Worm (Caenorhabditis elegans): ENCODE data around the gene srt-27.

srt-27 gene

DNA sequence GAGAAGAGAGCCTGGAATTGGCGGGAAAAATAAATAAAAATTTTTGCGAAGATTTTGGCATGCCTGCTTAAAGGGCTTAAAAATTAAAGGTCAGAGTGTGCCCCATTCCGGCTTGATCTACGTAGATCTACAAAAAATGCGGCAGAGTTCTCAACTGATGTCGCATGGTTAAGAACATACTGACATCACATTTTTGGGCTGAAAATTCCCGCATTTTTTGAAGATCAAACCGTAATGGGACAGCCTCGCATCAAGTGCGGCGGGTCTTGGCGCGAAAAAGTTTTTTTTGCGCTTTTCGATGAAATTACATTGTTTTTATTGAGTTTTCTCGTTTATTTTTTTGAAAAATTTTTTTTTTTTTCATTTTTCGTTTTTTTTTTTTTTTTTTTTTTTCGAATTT, 29.7 kb downstream of the srt-27 start:
- no peak for TF ChIP-seq unc-62 (GFP tag; optimal IDR thresholded peaks at IDR 0.05)

DNA sequence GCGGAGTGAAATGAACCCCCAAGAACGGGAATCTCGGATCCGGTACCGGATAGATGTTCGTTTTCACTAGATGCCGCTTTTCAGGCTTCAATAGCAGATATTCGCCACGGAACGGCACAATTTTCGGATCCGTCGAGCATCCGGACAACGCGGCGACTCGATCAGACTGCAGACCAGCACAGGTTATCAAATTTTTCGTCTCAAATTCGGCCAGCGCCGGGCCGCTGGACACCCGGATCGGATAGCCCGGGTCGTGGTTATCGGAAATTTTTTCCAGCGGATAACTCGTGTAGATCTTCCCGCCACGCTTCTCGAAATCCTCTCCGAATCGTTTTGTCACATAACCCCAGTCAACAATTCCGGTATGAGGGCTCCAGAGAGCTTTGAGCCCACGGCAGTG, 30.2 kb downstream of the srt-27 start:
- no peak for TF ChIP-seq unc-62 (GFP tag; optimal IDR thresholded peaks at IDR 0.05)

DNA sequence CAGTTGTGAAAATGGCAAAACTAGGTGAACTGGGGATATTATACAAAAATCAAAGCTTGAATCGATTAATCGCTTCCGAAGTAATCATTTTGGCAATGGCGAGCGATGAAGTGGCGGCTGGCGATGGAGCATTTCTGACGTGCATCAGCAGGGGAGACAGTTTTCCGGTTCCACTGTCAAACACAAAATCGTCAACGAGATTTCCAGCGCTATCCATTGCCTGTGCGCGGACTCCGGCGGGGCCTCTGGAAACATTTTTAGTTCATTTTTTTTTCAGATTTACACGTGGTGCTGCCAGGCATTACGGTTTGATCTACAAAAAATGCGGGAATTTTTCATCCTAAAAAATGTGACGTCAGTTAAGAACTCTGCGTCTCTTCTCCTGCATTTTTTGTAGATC, 32.1 kb downstream of the srt-27 start:
- TF ChIP-seq unc-62 (GFP tag; optimal IDR thresholded peaks at IDR 0.05) = no peak

DNA sequence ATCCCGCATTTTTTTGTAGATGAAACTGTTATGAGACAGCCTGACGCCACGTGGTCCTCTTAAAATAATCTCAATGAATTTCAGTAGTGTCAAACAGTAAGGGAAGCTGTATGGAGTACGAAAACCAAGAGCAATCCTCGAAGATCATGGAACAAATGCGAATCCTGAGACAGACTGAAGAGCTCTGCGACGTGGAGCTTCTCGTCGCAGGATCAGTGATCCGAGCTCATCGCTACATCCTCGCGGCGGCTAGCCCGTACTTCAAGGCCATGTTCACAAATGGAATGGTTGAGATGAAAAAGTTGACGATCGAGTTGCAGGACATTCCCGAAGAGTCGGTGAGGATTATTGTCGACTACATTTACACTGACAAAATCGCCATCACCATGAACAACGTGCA, 36.4 kb downstream of the srt-27 start:
- TF ChIP-seq unc-62 (GFP tag; optimal IDR thresholded peaks at IDR 0.05) = no peak

ce11 chrV:2683497-2683896, 37.2 kb downstream of the srt-27 start:
- TF ChIP-seq unc-62 (GFP tag; optimal IDR thresholded peaks at IDR 0.05) = no peak

- no peak for TF ChIP-seq unc-62 (GFP tag; optimal IDR thresholded peaks at IDR 0.05)
These were observed 43.0 kb downstream of the srt-27 start for ce11 chrV:2677648-2678047.

DNA sequence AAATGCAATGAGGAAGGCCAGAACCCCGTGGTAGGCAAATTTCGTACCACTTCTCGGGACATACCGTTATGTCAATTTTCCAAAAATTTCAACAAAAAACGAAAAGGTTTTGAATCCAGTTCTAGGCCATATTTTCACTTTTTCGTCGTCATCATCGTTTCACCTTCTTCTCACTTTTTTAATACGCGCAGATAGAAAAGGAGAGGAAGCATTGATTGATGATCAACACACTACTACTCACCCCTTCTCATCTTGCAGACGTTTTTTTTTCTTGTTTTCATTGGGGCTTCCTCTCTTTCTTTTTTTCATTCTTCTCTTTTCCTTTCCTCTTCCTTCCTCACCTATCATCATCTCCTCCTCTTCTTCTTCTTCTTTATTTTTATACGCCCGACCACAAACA, 45.0 kb downstream of the srt-27 start:
- TF ChIP-seq unc-62 (GFP tag; optimal IDR thresholded peaks at IDR 0.05) = no peak

- TF ChIP-seq unc-62 (GFP tag; optimal IDR thresholded peaks at IDR 0.05) = no peak
These were observed 46.9 kb downstream of the srt-27 start for ce11 chrV:2673807-2674206.

DNA sequence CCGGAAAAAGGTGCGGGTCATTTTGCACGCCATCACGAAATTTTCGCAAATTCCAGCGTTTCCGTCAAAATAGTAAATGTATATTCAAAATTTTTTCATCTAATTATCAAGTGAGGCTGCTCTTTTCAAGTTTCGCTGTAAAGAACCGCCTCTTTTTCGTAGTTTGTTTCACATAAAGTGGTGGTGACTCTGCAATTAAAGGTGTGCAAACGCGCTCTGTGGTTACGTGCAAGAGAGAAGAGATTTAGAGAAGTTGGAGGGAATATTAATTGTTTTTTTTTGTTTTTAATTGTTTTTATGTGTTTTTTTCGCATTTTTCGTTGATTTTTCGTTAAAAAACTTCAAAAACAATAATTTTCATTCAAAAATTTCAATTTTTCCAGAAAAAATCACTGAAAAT, 48.1 kb downstream of the srt-27 start, which contains the start of gene W02G9.3:
W02G9.3 (plus strand) TSS at position 384 of the 400 bp plus-strand sequence.
- no peak for TF ChIP-seq unc-62 (GFP tag; optimal IDR thresholded peaks at IDR 0.05)

DNA sequence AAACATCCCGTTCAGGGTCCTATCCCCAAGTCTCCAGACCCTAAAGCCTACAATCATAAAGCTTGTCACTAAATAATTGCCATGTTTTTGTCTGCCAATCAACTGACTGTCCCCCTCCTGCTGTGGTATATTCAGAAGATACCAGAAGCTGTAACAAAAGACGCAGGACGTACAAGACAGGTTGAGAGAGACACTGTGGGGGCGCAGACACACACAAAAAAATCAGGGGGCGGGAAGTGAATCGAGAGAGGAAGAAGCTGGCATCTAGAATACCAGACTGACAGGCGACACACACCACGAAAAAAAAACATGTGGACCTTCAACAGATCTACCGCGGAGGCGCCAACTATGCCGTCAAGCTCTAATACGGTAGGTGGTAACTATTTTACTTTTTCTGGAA, 49.5 kb downstream of the srt-27 start, which contains the start of gene kel-8:
kel-8 (plus strand) TSS at position 301 of the 400 bp plus-strand sequence.
- no peak for TF ChIP-seq unc-62 (GFP tag; optimal IDR thresholded peaks at IDR 0.05)

Measured in whole organism, dauer.